Worm (Caenorhabditis elegans): ENCODE data around the gene ZC449.5.

Gene ZC449.5

ce11 chrX:4998875-4999274 is 38.7 kb downstream of the ZC449.5 start, which contains the start of gene set-30:
TSS of gene set-30 (plus strand) at chrX:4999270.
- no peak for TF ChIP-seq unc-62 (GFP tag; optimal IDR thresholded peaks at IDR 0.05)

- TF ChIP-seq unc-62 (GFP tag; optimal IDR thresholded peaks at IDR 0.05) = no peak
Observed at ce11 chrX:4997548-4998087, 40.0 kb downstream of the ZC449.5 start, which contains the start of gene ZC8.6. TSS of gene ZC8.6 (minus strand) at chrX:4997598.

- no peak for TF ChIP-seq unc-62 (GFP tag; optimal IDR thresholded peaks at IDR 0.05)
Observed at ce11 chrX:4992523-4992922, 45.0 kb downstream of the ZC449.5 start.

- no peak for TF ChIP-seq unc-62 (GFP tag; optimal IDR thresholded peaks at IDR 0.05)
Observed at ce11 chrX:4987617-4988016, 50.0 kb downstream of the ZC449.5 start.

- TF ChIP-seq unc-62 (GFP tag; optimal IDR thresholded peaks at IDR 0.05) = no peak
Observed at ce11 chrX:4986354-4986753, 51.2 kb downstream of the ZC449.5 start.
